Worm (Caenorhabditis elegans) whole organism, young adult: Measurements from ENCODE around the gene toc-1.
A peak's percentile ranks its signal among the peaks of the same experiment; 100 is the strongest.

Experiments
- B0035.1 ChIP-seq: sonication (generic microtip); optimal IDR thresholded peaks from 2 replicates; lab custom pipeline; 2016; ENCODE audit warnings: missing genetic modification characterization, mild to moderate bottlenecking, missing compliant biosample characterization, missing genotype, missing genetic modification reagents
- C06A6.2 ChIP-seq: fragments of 200-800 bp; sonication (Bioruptor generic); conservative IDR thresholded peaks from 2 replicates; pipeline ENCODE4 v1.3.6; 2022; ENCODE audit warnings: missing genetic modification characterization, missing compliant biosample characterization
- D2030.7 ChIP-seq: fragments of 200-800 bp; sonication (Bioruptor generic); IDR thresholded peaks from 2 replicates; pipeline ENCODE4 v1.3.6; 2022; ENCODE audit warnings: missing genetic modification reagents, missing genetic modification characterization, missing compliant biosample characterization
- F49E8.2 ChIP-seq: sonication (generic microtip); optimal IDR thresholded peaks from 3 replicates; lab custom pipeline; 2017; ENCODE audit warnings: missing genetic modification characterization, mild to moderate bottlenecking, missing compliant biosample characterization, antibody characterized with exemption, moderate library complexity; ENCODE audit not compliant: insufficient read depth
- F52B5.7 ChIP-seq: sonication (generic microtip); optimal IDR thresholded peaks from 2 replicates; lab custom pipeline; 2016; ENCODE audit warnings: mild to moderate bottlenecking, missing genetic modification characterization, missing compliant biosample characterization
- F57A8.1 ChIP-seq: fragments of 200-800 bp; sonication (Bioruptor generic); optimal IDR thresholded peaks from 2 replicates; lab custom pipeline; 2018; ENCODE audit warnings: mild to moderate bottlenecking, missing genetic modification characterization, moderate library complexity, missing compliant biosample characterization
- F57C9.4 ChIP-seq: sonication (generic microtip); optimal IDR thresholded peaks from 2 replicates; lab custom pipeline; 2017; ENCODE audit warnings: mild to moderate bottlenecking, missing genetic modification characterization, missing compliant biosample characterization
- Y53F4B.3 ChIP-seq: fragments of 200-800 bp; sonication (Bioruptor generic); IDR thresholded peaks from 2 replicates; pipeline ENCODE4 v1.3.6; 2022; ENCODE audit warnings: missing genetic modification reagents, missing genetic modification characterization, missing compliant biosample characterization
- Y53G8AR.9 ChIP-seq: fragments of 200-800 bp; sonication (Bioruptor generic); conservative IDR thresholded peaks from 2 replicates; pipeline ENCODE4 v1.3.6; 2022; ENCODE audit warnings: missing genetic modification reagents, missing genetic modification characterization, missing compliant biosample characterization
- Y56A3A.18 ChIP-seq: fragments of 200-800 bp; sonication (Bioruptor generic); IDR thresholded peaks from 2 replicates; pipeline ENCODE4 v1.3.6; 2022; ENCODE audit warnings: missing genetic modification reagents, missing genetic modification characterization, missing compliant biosample characterization
- athp-1 ChIP-seq: sonication (generic microtip); optimal IDR thresholded peaks from 2 replicates; lab custom pipeline; 2017; ENCODE audit warnings: mild to moderate bottlenecking, missing genetic modification characterization, missing compliant biosample characterization
- bed-1 ChIP-seq: fragments of 200-800 bp; sonication (Bioruptor generic); IDR thresholded peaks from 2 replicates; pipeline ENCODE4 v1.3.6; 2022; ENCODE audit warnings: missing genetic modification reagents, missing genetic modification characterization, missing compliant biosample characterization
- bed-2 ChIP-seq: fragments of 200-800 bp; sonication (Bioruptor generic); IDR thresholded peaks from 2 replicates; pipeline ENCODE4 v1.3.6; 2022; ENCODE audit warnings: missing genetic modification reagents, missing genetic modification characterization, missing compliant biosample characterization
- cebp-1 ChIP-seq, 2 experiments: fragments of 200-800 bp in 1 of 2; sonication (Bioruptor generic) in 1 of 2; sonication (generic microtip) in 1 of 2; IDR thresholded peaks in 1 of 2; optimal IDR thresholded peaks in 1 of 2; 2 replicates each; pipeline versions ENCODE4 v1.3.6 to Lab custom; 2017 to 2022; ENCODE audit warnings: missing compliant biosample characterization in 2 of 2, missing genetic modification characterization in 2 of 2, mild to moderate bottlenecking in 1 of 2, missing genetic modification reagents in 1 of 2, moderate library complexity in 1 of 2
- chd-7 ChIP-seq: sonication (generic microtip); optimal IDR thresholded peaks from 2 replicates; lab custom pipeline; 2016; ENCODE audit warnings: mild to moderate bottlenecking, missing genetic modification characterization, moderate library complexity, missing compliant biosample characterization
- dpff-1 ChIP-seq: sonication (generic microtip); optimal IDR thresholded peaks from 2 replicates; lab custom pipeline; 2017; ENCODE audit warnings: mild to moderate bottlenecking, missing genetic modification characterization, missing compliant biosample characterization
- egl-44 ChIP-seq: fragments of 200-800 bp; sonication (Bioruptor generic); IDR thresholded peaks from 2 replicates; pipeline ENCODE4 v1.3.6; 2022; ENCODE audit warnings: missing genetic modification reagents, missing genetic modification characterization, missing compliant biosample characterization
- egrh-3 ChIP-seq: fragments of 200-800 bp; sonication (Bioruptor generic); IDR thresholded peaks from 2 replicates; pipeline ENCODE4 v1.3.6; 2022; ENCODE audit warnings: missing genetic modification reagents, missing genetic modification characterization, missing compliant biosample characterization
- hlh-26 ChIP-seq: fragments of 200-800 bp; sonication (Bioruptor generic); conservative IDR thresholded peaks from 2 replicates; pipeline ENCODE4 v1.3.6; 2022; ENCODE audit warnings: missing genetic modification reagents, missing genetic modification characterization, missing compliant biosample characterization
- hsf-1 ChIP-seq: fragments of 200-800 bp; sonication (Bioruptor generic); IDR thresholded peaks from 2 replicates; pipeline ENCODE4 v1.3.6; 2022; ENCODE audit warnings: missing genetic modification reagents, missing genetic modification characterization, missing compliant biosample characterization
- lag-1 ChIP-seq: fragments of 200-800 bp; sonication (Bioruptor generic); IDR thresholded peaks from 2 replicates; pipeline ENCODE4 v1.3.6; 2022; ENCODE audit warnings: missing genetic modification reagents, missing genetic modification characterization, missing compliant biosample characterization
- lin-26 ChIP-seq: fragments of 200-800 bp; sonication (Bioruptor generic); IDR thresholded peaks from 2 replicates; pipeline ENCODE4 v1.3.6; 2022; ENCODE audit warnings: missing genetic modification reagents, missing genetic modification characterization, missing compliant biosample characterization
- lin-35 ChIP-seq, 3 experiments: fragments of 150-350 bp in 2 of 3; sonication (generic microtip) in 1 of 3; optimal IDR thresholded peaks; 2 replicates each; lab custom pipeline; 2014 to 2018; ENCODE audit warnings: missing biosample characterization in 3 of 3, missing genetic modification characterization in 3 of 3, missing genetic modification reagents in 3 of 3
- lin-54 ChIP-seq: fragments of 200-800 bp; sonication (Bioruptor generic); optimal IDR thresholded peaks from 2 replicates; lab custom pipeline; 2018; ENCODE audit warnings: mild to moderate bottlenecking, missing genetic modification characterization, missing compliant biosample characterization
- lir-1 ChIP-seq: fragments of 200-800 bp; sonication (Bioruptor generic); conservative IDR thresholded peaks from 2 replicates; pipeline ENCODE4 v1.3.6; 2022; ENCODE audit warnings: missing genetic modification reagents, missing genetic modification characterization, missing compliant biosample characterization
- mcd-1 ChIP-seq: fragments of 200-800 bp; sonication (Bioruptor generic); IDR thresholded peaks from 2 replicates; pipeline ENCODE4 v1.3.6; 2022; ENCODE audit warnings: missing genetic modification reagents, missing genetic modification characterization, missing compliant biosample characterization
- mes-4 ChIP-seq: sonication (generic microtip); optimal IDR thresholded peaks from 2 replicates; lab custom pipeline; 2016; ENCODE audit warnings: missing genotype, missing genetic modification characterization, missing compliant biosample characterization
- mxl-1 ChIP-seq: sonication (generic microtip); optimal IDR thresholded peaks from 2 replicates; lab custom pipeline; 2016; ENCODE audit warnings: missing genetic modification characterization, missing compliant biosample characterization
- nfya-2 ChIP-seq: fragments of 200-800 bp; sonication (Bioruptor generic); IDR thresholded peaks from 2 replicates; pipeline ENCODE4 v1.3.6; 2022; ENCODE audit warnings: missing genetic modification reagents, missing genetic modification characterization, missing compliant biosample characterization
- nhr-120 ChIP-seq: fragments of 200-800 bp; sonication (Bioruptor generic); IDR thresholded peaks from 2 replicates; pipeline ENCODE4 v1.3.6; 2022; ENCODE audit warnings: missing genetic modification characterization, missing compliant biosample characterization
- nhr-80 ChIP-seq: sonication (generic microtip); optimal IDR thresholded peaks from 2 replicates; lab custom pipeline; 2016; ENCODE audit warnings: missing genetic modification characterization, missing compliant biosample characterization
- nhr-90 ChIP-seq: sonication (generic microtip); optimal IDR thresholded peaks from 2 replicates; lab custom pipeline; 2016; ENCODE audit warnings: missing genotype, mild to moderate bottlenecking, missing genetic modification characterization, missing compliant biosample characterization
- rec-8 ChIP-seq, 2 experiments: sonication (generic microtip); optimal IDR thresholded peaks; 2 replicates each; lab custom pipeline; 2016; ENCODE audit warnings: mild to moderate bottlenecking in 2 of 2, missing genetic modification characterization in 2 of 2, missing genetic modification reagents in 2 of 2, missing genotype in 2 of 2, missing biosample characterization in 1 of 2, missing compliant biosample characterization in 1 of 2, moderate library complexity in 1 of 2
- rpc-1 ChIP-seq, 2 experiments: fragments of 150-350 bp in 1 of 2; sonication (generic microtip) in 1 of 2; optimal IDR thresholded peaks; 2 replicates each; lab custom pipeline; 2014 to 2018; ENCODE audit warnings: missing biosample characterization in 1 of 2, missing genetic modification characterization in 1 of 2, missing genetic modification reagents in 1 of 2, missing genotype in 1 of 2
- sptf-2 ChIP-seq: fragments of 200-800 bp; sonication (Bioruptor generic); optimal IDR thresholded peaks from 2 replicates; lab custom pipeline; 2018; ENCODE audit warnings: mild to moderate bottlenecking, missing genetic modification characterization, missing compliant biosample characterization
- tbp1 ChIP-seq: fragments of 200-800 bp; sonication (Bioruptor generic); optimal IDR thresholded peaks from 2 replicates; lab custom pipeline; 2018; ENCODE audit warnings: mild to moderate bottlenecking, missing genetic modification characterization, missing compliant biosample characterization
- ztf-18 ChIP-seq: sonication (generic microtip); optimal IDR thresholded peaks from 2 replicates; lab custom pipeline; 2016; ENCODE audit warnings: missing genotype, mild to moderate bottlenecking, missing genetic modification characterization, missing compliant biosample characterization
- ztf-25 ChIP-seq: fragments of 200-800 bp; sonication (Bioruptor generic); IDR thresholded peaks from 2 replicates; pipeline ENCODE4 v1.3.6; 2022; ENCODE audit warnings: missing genetic modification reagents, missing genetic modification characterization, missing compliant biosample characterization
- ztf-26 ChIP-seq: sonication (generic microtip); optimal IDR thresholded peaks from 2 replicates; lab custom pipeline; 2017; ENCODE audit warnings: missing genetic modification characterization, missing compliant biosample characterization
- ztf-28 ChIP-seq: fragments of 200-800 bp; sonication (Bioruptor generic); IDR thresholded peaks from 2 replicates; pipeline ENCODE4 v1.3.6; 2022; ENCODE audit warnings: missing genetic modification reagents, missing genetic modification characterization, missing compliant biosample characterization
- ztf-6 ChIP-seq: fragments of 200-800 bp; sonication (Bioruptor generic); IDR thresholded peaks from 2 replicates; pipeline ENCODE4 v1.3.6; 2022; ENCODE audit warnings: missing genetic modification reagents, missing genetic modification characterization, missing compliant biosample characterization

The toc-1 gene

ce11 chrIII:5230415-5230814, 44.6 kb upstream of the toc-1 start, which contains the start of gene prmt-5 (continued):
- TF ChIP-seq nhr-120 (GFP tag; lab: Robert Waterston, UW) (no peak), egl-44 (no peak), lag-1 (GFP tag; lab: Robert Waterston, UW) (no peak), ztf-18 (tag; lab: Kevin White, UChicago) (peak; percentile 40), hlh-26 (GFP tag; lab: Robert Waterston, UW) (no peak), chd-7 (peak; percentile 93), ztf-28 (GFP tag; lab: Robert Waterston, UW) (no peak), bed-2 (GFP tag; lab: Robert Waterston, UW) (no peak), bed-1 (GFP tag; lab: Robert Waterston, UW) (no peak), tbp1 (GFP tag; lab: Kevin White, UChicago) (peak; percentile 52), sptf-2 (no peak), ztf-26 (peak; percentile 61), mcd-1 (GFP tag; lab: Robert Waterston, UW) (peak; percentile 64), D2030.7 (peak; percentile 47), dpff-1 (tag; lab: Kevin White, UChicago) (peak; percentile 95), ztf-6 (GFP tag; lab: Robert Waterston, UW) (no peak), athp-1 (tag; lab: Kevin White, UChicago) (peak; percentile 91), B0035.1 (peak; percentile 76), nfya-2 (peak; percentile 37; the same call in 1 of the 2 replicates), C06A6.2 (GFP tag; lab: Robert Waterston, UW) (no peak; the same call in 1 of the 2 replicates), lin-54 (peak; percentile 68), rec-8 (tag; optimal IDR thresholded peaks at IDR 0.05; lab: Kevin White, UChicago) (no peak), ztf-25 (GFP tag; lab: Robert Waterston, UW) (no peak), F57C9.4 (tag; lab: Kevin White, UChicago) (peak; percentile 96), mes-4 (tag; lab: Kevin White, UChicago) (no peak), nhr-90 (tag; lab: Kevin White, UChicago) (no peak), Y56A3A.18 (GFP tag; lab: Robert Waterston, UW) (peak; percentile 85), lin-26 (0 out of 2 replicates have a peak, but pooled peaks have one; percentile 53), nhr-80 (tag; lab: Kevin White, UChicago) (no peak), F57A8.1 (GFP tag; lab: Kevin White, UChicago) (peak; percentile 36), lir-1 (no peak), lin-35 (GFP tag; optimal IDR thresholded peaks at IDR 0.05; lab: Kevin White, UChicago) (peak in 1 of 3 experiments; percentile 22), Y53F4B.3 (GFP tag; lab: Robert Waterston, UW) (no peak), F52B5.7 (tag; lab: Kevin White, UChicago) (peak; percentile 97), Y53G8AR.9 (GFP tag; lab: Robert Waterston, UW) (peak; percentile 85), egrh-3 (GFP tag; lab: Robert Waterston, UW) (no peak), F49E8.2 (peak; percentile 91), hsf-1 (GFP tag; lab: Robert Waterston, UW) (peak; percentile 66; the same call in 1 of the 2 replicates), cebp-1 (GFP tag; IDR thresholded peaks at IDR 0.05; lab: Robert Waterston, UW) (no peak), cebp-1 (tag; optimal IDR thresholded peaks at IDR 0.05; lab: Kevin White, UChicago) (peak; percentile 54)

ce11 chrIII:5233140-5233539, 41.9 kb upstream of the toc-1 start:
- no peak for TF ChIP-seq mxl-1 (tag; lab: Kevin White, UChicago)
- TF ChIP-seq rpc-1 (optimal IDR thresholded peaks at IDR 0.05; lab: Kevin White, UChicago): no peak
- TF ChIP-seq rpc-1 (tag; optimal IDR thresholded peaks at IDR 0.05; lab: Kevin White, UChicago): no peak
